Worm (Caenorhabditis elegans): ENCODE data around the gene fbxb-88.

DNA sequence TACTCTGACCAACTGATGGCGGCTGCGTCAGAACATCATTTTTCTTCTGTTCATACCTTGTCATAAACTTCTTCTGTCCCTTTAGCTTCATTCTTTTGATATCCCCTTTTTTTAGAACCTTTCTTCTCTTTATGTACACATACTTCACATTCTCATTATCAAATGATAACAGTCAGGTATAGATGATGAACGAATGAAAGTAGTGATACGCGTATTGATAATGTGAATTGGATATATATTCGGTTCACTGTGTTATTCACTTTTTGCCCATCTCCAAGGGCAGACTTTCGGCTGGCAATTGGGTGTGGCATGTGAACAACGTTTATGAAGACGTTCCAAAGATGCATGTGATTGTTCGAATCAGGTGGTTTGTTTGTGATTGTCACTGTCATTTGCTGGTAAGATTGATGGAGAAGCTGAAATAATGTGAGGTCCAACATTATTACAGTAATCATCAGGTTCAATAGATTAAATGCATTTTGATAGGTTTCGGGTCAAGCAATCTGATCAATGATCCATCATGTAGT is 46.7 kb upstream of the fbxb-88 start, which contains the start of gene F11G11.15:
- no peak for TF ChIP-seq T22C8.4 (GFP tag; IDR thresholded peaks at IDR 0.05)
- no peak for TF ChIP-seq ztf-29 (GFP tag; IDR thresholded peaks at IDR 0.05)
- TF ChIP-seq flt-1 (GFP tag; IDR thresholded peaks at IDR 0.05) = no peak
- no peak for TF ChIP-seq ref-1 (GFP tag; conservative IDR thresholded peaks at IDR 0.05)
- no peak for TF ChIP-seq ztf-23 (GFP tag; IDR thresholded peaks at IDR 0.05)
- TF ChIP-seq cog-1 (tag; optimal IDR thresholded peaks at IDR 0.05) = no peak
